Worm (Caenorhabditis elegans) whole organism, L2 larva: ENCODE data around the gene ttr-46.

Experiments used
- ama-1 ChIP-seq: fragments of 150-350 bp; optimal IDR thresholded peaks from 2 replicates; lab custom pipeline; 2018; ENCODE audit warnings: inconsistent platforms
- crh-2 ChIP-seq: sonication (generic microtip); optimal IDR thresholded peaks from 2 replicates; lab custom pipeline; 2017; ENCODE audit warnings: missing biosample characterization, missing genetic modification characterization
- egl-27 ChIP-seq: sonication (generic microtip); optimal IDR thresholded peaks from 3 replicates; lab custom pipeline; 2017; ENCODE audit warnings: missing biosample characterization, missing genetic modification reagents, missing genetic modification characterization
- elt-3 ChIP-seq: sonication (generic microtip); optimal IDR thresholded peaks from 2 replicates; lab custom pipeline; 2017; ENCODE audit warnings: missing biosample characterization, missing genetic modification characterization
- lin-13 ChIP-seq: fragments of 150-350 bp; optimal IDR thresholded peaks from 2 replicates; lab custom pipeline; 2014; ENCODE audit warnings: missing biosample characterization, missing genetic modification reagents, missing genetic modification characterization
- nhr-10 ChIP-seq: sonication (generic microtip); optimal IDR thresholded peaks from 2 replicates; lab custom pipeline; 2017; ENCODE audit warnings: missing biosample characterization, missing genetic modification characterization
- nhr-237 ChIP-seq: fragments of 150-350 bp; optimal IDR thresholded peaks from 2 replicates; lab custom pipeline; 2014; ENCODE audit warnings: missing biosample characterization, missing genetic modification characterization
- nhr-77 ChIP-seq: fragments of 150-350 bp; optimal IDR thresholded peaks from 2 replicates; lab custom pipeline; 2014; ENCODE audit warnings: missing biosample characterization, missing genetic modification characterization
- peb-1 ChIP-seq: fragments of 150-350 bp; optimal IDR thresholded peaks from 2 replicates; lab custom pipeline; 2014; ENCODE audit warnings: missing biosample characterization, missing genetic modification characterization
- sem-4 ChIP-seq: fragments of 150-350 bp; optimal IDR thresholded peaks from 2 replicates; lab custom pipeline; 2014; ENCODE audit warnings: missing biosample characterization, missing genetic modification reagents, missing genetic modification characterization
- skn-1 ChIP-seq: sonication (generic microtip); optimal IDR thresholded peaks from 2 replicates; lab custom pipeline; 2017; ENCODE audit warnings: missing biosample characterization, missing genetic modification characterization
- unc-62 ChIP-seq: fragments of 150-350 bp; optimal IDR thresholded peaks from 2 replicates; lab custom pipeline; 2014; ENCODE audit warnings: missing biosample characterization, missing genetic modification reagents, missing genetic modification characterization
- ztf-11 ChIP-seq: sonication (generic microtip); optimal IDR thresholded peaks from 2 replicates; lab custom pipeline; 2017; ENCODE audit warnings: missing biosample characterization, missing genetic modification characterization
- ztf-4 ChIP-seq: fragments of 150-350 bp; optimal IDR thresholded peaks from 2 replicates; lab custom pipeline; 2014; ENCODE audit warnings: missing biosample characterization, missing genetic modification characterization

DNA sequence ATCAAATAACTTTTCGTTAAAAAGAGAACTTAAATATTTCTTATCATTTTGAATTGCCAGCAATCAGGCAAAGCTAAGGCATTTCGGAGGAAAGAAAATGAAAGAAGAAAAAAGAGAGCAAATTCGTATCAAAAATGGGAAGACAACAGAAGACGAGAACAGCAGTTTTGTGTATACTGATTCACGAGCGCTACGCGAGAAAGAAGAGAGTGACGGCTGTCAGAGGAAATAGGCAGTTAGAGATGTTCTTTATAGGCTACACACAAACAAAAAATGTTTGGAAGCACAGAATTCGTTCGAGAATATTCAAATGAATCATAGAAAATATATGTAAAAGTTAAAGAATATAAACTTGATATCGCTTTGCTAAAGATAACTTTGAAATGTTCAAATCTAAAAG is 33.8 kb downstream of the ttr-46 start:
- TF ChIP-seq ztf-4 (tag; lab: Kevin White, UChicago) (no peak), elt-3 (tag; lab: Kevin White, UChicago) (no peak), sem-4 (tag; lab: Kevin White, UChicago) (no peak), nhr-237 (tag; lab: Kevin White, UChicago) (no peak), egl-27 (tag; lab: Kevin White, UChicago) (no peak), skn-1 (tag; lab: Kevin White, UChicago) (no peak), unc-62 (no peak), ztf-11 (tag; lab: Kevin White, UChicago) (no peak), lin-13 (GFP tag; lab: Kevin White, UChicago) (no peak), ama-1 (lab: Kevin White, UChicago) (peak; percentile 29), crh-2 (tag; lab: Kevin White, UChicago) (peak; percentile 33), nhr-10 (tag; lab: Kevin White, UChicago) (no peak), nhr-77 (tag; lab: Kevin White, UChicago) (no peak), peb-1 (tag; lab: Kevin White, UChicago) (no peak)
